Worm (Caenorhabditis elegans): ENCODE measurements around the gene F42A10.9.

DNA sequence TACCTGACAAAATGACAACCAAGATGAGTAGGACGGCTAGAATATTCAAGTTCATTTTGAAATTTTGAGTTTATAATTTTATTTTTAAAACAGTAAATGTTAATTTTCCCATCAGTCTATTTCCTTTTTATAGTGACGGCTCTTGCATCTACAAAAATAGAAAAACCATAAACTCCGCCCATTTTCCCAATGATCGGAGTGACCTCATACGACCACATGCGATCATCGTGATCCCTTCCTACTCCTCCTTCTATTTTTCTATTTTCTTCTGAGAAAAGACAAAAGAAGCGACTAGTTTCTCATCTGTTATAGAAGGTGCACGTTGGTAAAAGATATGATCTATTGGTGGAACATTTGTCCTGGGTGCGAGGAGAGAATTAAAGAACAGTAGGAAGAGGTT, 51.1 kb downstream of the F42A10.9 start, which contains the start of gene C23G10.11:
- TF ChIP-seq W03F9.2 (tag; optimal IDR thresholded peaks at IDR 0.05) (no peak), dao-5 (tag; optimal IDR thresholded peaks at IDR 0.05) (no peak)
